Fruit fly (Drosophila melanogaster): ENCODE measurements around the gene CG11037.
A peak's percentile ranks its signal among the peaks of the same experiment; 100 is the strongest.

The CG11037 gene

DNA sequence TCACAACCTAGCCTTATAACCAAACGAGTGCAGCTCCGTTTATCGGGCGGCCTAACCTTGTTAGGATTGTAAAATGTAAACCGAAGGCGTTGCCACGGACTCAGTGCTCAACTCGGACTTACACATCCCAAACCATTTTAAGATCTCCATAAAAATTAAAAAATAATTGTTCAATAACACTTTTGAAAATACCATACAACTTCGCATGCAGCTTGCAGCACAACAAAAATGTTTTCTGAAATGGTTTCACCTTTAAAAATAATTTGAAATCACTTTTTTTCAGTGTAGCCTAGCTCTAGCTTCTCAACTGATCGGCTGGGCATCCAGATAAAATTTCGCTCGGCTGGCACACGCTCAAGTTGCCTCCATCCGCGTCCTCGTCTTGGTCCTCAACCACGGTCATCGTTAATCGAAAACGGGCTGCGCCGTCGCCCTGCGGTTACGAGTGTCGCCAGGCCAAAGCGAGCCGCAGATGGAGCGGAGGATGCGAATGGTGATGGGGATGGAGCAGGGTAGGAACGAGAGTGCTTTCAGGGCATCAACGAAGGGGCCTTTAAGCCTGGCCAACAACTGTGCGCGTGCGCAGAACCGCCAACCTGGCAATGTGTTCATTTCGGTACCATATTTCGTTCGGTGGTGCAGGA lies 9.6 kb downstream of the CG11037 start:
- TF ChIP-seq fru (GFP tag; optimal IDR thresholded peaks at IDR 0.05) (peak; percentile 63), br (GFP tag; optimal IDR thresholded peaks at IDR 0.05) (peak; percentile 49), lola (GFP tag; optimal IDR thresholded peaks at IDR 0.05) (no peak), Sp1 (GFP tag; optimal IDR thresholded peaks at IDR 0.05) (peak; percentile 20), Jra (GFP tag; optimal IDR thresholded peaks at IDR 0.05) (no peak), ey (GFP tag; optimal IDR thresholded peaks at IDR 0.05) (peak; percentile 72), Hr83 (GFP tag; optimal IDR thresholded peaks at IDR 0.05; ENCODE audit: poor library complexity, severe bottlenecking) (peak; percentile 20), Vsx2 (GFP tag; optimal IDR thresholded peaks at IDR 0.05; ENCODE audit: partially characterized antibody) (no peak), CrebA (GFP tag; optimal IDR thresholded peaks at IDR 0.05; ENCODE audit: borderline replicate concordance) (no peak), Mio (GFP tag; optimal IDR thresholded peaks at IDR 0.05) (no peak), rgr (GFP tag; optimal IDR thresholded peaks at IDR 0.05) (peak; percentile 48), Myc (optimal IDR thresholded peaks at IDR 0.05) (no peak), tai (GFP tag; optimal IDR thresholded peaks at IDR 0.05) (no peak), Rel (GFP tag; optimal IDR thresholded peaks at IDR 0.05) (peak; percentile 22), Rel (tag; optimal IDR thresholded peaks at IDR 0.05) (no peak), OdsH (GFP tag; optimal IDR thresholded peaks at IDR 0.05) (peak; percentile 38), Dif (GFP tag; optimal IDR thresholded peaks at IDR 0.05; ENCODE audit: partially characterized antibody) (peak; percentile 65), psq (GFP tag; optimal IDR thresholded peaks at IDR 0.05) (peak; percentile 38), dsf (GFP tag; optimal IDR thresholded peaks at IDR 0.05; ENCODE audit: borderline replicate concordance) (no peak), CG32264 (GFP tag; optimal IDR thresholded peaks at IDR 0.05) (peak; percentile 63), sv (GFP tag; optimal IDR thresholded peaks at IDR 0.05) (no peak), Abd-B (GFP tag; optimal IDR thresholded peaks at IDR 0.05) (no peak), foxo (GFP tag; optimal IDR thresholded peaks at IDR 0.05) (peak in 1 of 2 experiments; percentile 46), N (GFP tag; optimal IDR thresholded peaks at IDR 0.05) (no peak), woc (GFP tag; optimal IDR thresholded peaks at IDR 0.05) (peak; percentile 44), jim (GFP tag; optimal IDR thresholded peaks at IDR 0.05) (no peak), dmrt93B (GFP tag; optimal IDR thresholded peaks at IDR 0.05) (peak; percentile 32), h (GFP tag; optimal IDR thresholded peaks at IDR 0.05) (peak; percentile 51), sage (GFP tag; optimal IDR thresholded peaks at IDR 0.05) (peak; percentile 52), Hnf4 (GFP tag; optimal IDR thresholded peaks at IDR 0.05) (peak; percentile 15), CG9705 (GFP tag; optimal IDR thresholded peaks at IDR 0.05) (no peak), HLH106 (tag; optimal IDR thresholded peaks at IDR 0.05) (peak; percentile 24), usp (GFP tag; optimal IDR thresholded peaks at IDR 0.05) (no peak), pan (optimal IDR thresholded peaks at IDR 0.05) (no peak), Dfd (GFP tag; optimal IDR thresholded peaks at IDR 0.05) (no peak), brk (GFP tag; optimal IDR thresholded peaks at IDR 0.05) (peak; percentile 31)

DNA sequence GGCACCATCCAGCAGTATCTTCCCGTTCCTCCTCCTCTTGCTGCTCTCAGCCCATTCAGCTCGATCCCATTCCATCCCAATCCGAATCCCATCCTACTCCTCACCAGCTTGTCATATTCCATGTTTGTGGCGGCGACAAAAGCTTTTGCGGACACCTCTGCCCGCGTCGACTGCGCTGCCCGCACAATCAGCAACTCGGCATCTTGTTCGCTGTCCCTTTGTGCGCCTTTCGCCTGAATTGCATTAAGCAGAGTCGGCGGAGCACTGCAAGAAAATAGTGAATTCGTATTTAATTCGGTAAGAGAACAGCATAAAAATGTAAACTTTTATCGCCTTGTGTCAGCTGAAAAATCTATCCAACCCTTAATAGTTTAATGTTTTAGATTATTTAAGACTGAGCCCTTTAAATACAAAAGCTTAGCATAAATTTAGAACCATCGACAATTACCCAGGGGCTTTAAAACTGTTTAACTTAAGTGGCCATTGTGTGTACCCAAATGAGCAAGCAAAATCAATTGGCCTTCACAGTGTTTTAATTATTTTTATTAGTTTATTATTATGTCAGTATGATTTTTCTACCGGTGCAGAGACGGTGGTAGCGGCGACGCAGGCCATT lies 10.6 kb downstream of the CG11037 start:
- TF ChIP-seq Vsx2 (GFP tag; optimal IDR thresholded peaks at IDR 0.05; ENCODE audit: partially characterized antibody): peak; percentile 10
- TF ChIP-seq CrebA (GFP tag; optimal IDR thresholded peaks at IDR 0.05; ENCODE audit: borderline replicate concordance): peak; percentile 6
- peak; percentile 50 for TF ChIP-seq Dif (GFP tag; optimal IDR thresholded peaks at IDR 0.05; ENCODE audit: partially characterized antibody)
- TF ChIP-seq usp (GFP tag; optimal IDR thresholded peaks at IDR 0.05): no peak
- peak; percentile 69 for TF ChIP-seq ey (GFP tag; optimal IDR thresholded peaks at IDR 0.05)
- peak; percentile 33 for TF ChIP-seq Hnf4 (GFP tag; optimal IDR thresholded peaks at IDR 0.05)
- TF ChIP-seq Sp1 (GFP tag; optimal IDR thresholded peaks at IDR 0.05): peak; percentile 85
- peak; percentile 78 for TF ChIP-seq br (GFP tag; optimal IDR thresholded peaks at IDR 0.05)
- peak; percentile 77 for TF ChIP-seq dmrt93B (GFP tag; optimal IDR thresholded peaks at IDR 0.05)
- no peak for TF ChIP-seq brk (GFP tag; optimal IDR thresholded peaks at IDR 0.05)
- TF ChIP-seq tai (GFP tag; optimal IDR thresholded peaks at IDR 0.05): peak; percentile 42
- TF ChIP-seq CG9705 (GFP tag; optimal IDR thresholded peaks at IDR 0.05): peak; percentile 61
- peak; percentile 8 for TF ChIP-seq Rel (GFP tag; optimal IDR thresholded peaks at IDR 0.05)
- TF ChIP-seq Rel (tag; optimal IDR thresholded peaks at IDR 0.05): no peak
- peak; percentile 79 for TF ChIP-seq fru (GFP tag; optimal IDR thresholded peaks at IDR 0.05)
- TF ChIP-seq Jra (GFP tag; optimal IDR thresholded peaks at IDR 0.05): peak; percentile 10
- peak; percentile 83 for TF ChIP-seq HLH106 (tag; optimal IDR thresholded peaks at IDR 0.05)
- peak; percentile 73 for TF ChIP-seq sage (GFP tag; optimal IDR thresholded peaks at IDR 0.05)
- TF ChIP-seq rgr (GFP tag; optimal IDR thresholded peaks at IDR 0.05): peak; percentile 72
- TF ChIP-seq pan (optimal IDR thresholded peaks at IDR 0.05): no peak
- peak; percentile 71 for TF ChIP-seq OdsH (GFP tag; optimal IDR thresholded peaks at IDR 0.05)
- TF ChIP-seq h (GFP tag; optimal IDR thresholded peaks at IDR 0.05): peak; percentile 70
- TF ChIP-seq dsf (GFP tag; optimal IDR thresholded peaks at IDR 0.05; ENCODE audit: borderline replicate concordance): peak; percentile 9
- peak; percentile 41 for TF ChIP-seq CG32264 (GFP tag; optimal IDR thresholded peaks at IDR 0.05)
- no peak for TF ChIP-seq GATAd (GFP tag; optimal IDR thresholded peaks at IDR 0.05)
- TF ChIP-seq psq (GFP tag; optimal IDR thresholded peaks at IDR 0.05): peak; percentile 55
- TF ChIP-seq Abd-B (GFP tag; optimal IDR thresholded peaks at IDR 0.05): no peak
- no peak for TF ChIP-seq sv (GFP tag; optimal IDR thresholded peaks at IDR 0.05)
- peak in 1 of 2 experiments; percentile 79 for TF ChIP-seq foxo (GFP tag; optimal IDR thresholded peaks at IDR 0.05)

Data from whole organism, wandering third instar larva.